Fruit fly (Drosophila melanogaster) whole organism, embryonic: ENCODE results near the gene Psn.

ENCODE experiments used
- B-H2 ChIP-seq: fragments of 200-800 bp; sonication (Bioruptor generic); optimal IDR thresholded peaks from 2 replicates; lab custom pipeline; 2018; ENCODE audit warnings: missing biosample characterization, mild to moderate bottlenecking, missing genetic modification characterization
- Bgb ChIP-seq: fragments of 200-800 bp; sonication (Bioruptor generic); IDR thresholded peaks from 2 replicates; pipeline ENCODE4 v1.3.6; 2022; ENCODE audit warnings: missing biosample characterization, missing genetic modification characterization; ENCODE audit not compliant: partially characterized antibody
- Blimp-1 ChIP-seq: fragments of 200-800 bp; sonication (Bioruptor generic); optimal IDR thresholded peaks from 3 replicates; lab custom pipeline; 2018; ENCODE audit warnings: missing biosample characterization, missing genetic modification characterization, mild to moderate bottlenecking, moderate library complexity, missing genetic modification reagents
- CG10147 ChIP-seq: fragments of 200-800 bp; sonication (Bioruptor generic); optimal IDR thresholded peaks from 2 replicates; lab custom pipeline; 2019; ENCODE audit warnings: missing biosample characterization, mild to moderate bottlenecking, missing genetic modification characterization, moderate library complexity
- CG10267 ChIP-seq: fragments of 200-800 bp; sonication (Bioruptor generic); optimal IDR thresholded peaks from 2 replicates; lab custom pipeline; 2018; ENCODE audit warnings: missing biosample characterization, mild to moderate bottlenecking, missing genetic modification characterization, moderate library complexity
- CG12155 ChIP-seq: fragments of 200-800 bp; sonication (Bioruptor generic); optimal IDR thresholded peaks from 3 replicates; lab custom pipeline; 2016; ENCODE audit warnings: missing biosample characterization, missing genetic modification characterization
- CG12391 ChIP-seq: fragments of 200-800 bp; sonication (Bioruptor generic); optimal IDR thresholded peaks from 3 replicates; lab custom pipeline; 2018; ENCODE audit warnings: missing biosample characterization, mild to moderate bottlenecking, missing genetic modification characterization, moderate library complexity
- CG12659 ChIP-seq: fragments of 200-800 bp; sonication (Bioruptor generic); optimal IDR thresholded peaks from 3 replicates; lab custom pipeline; 2017; ENCODE audit warnings: mild to moderate bottlenecking, missing biosample characterization, missing genetic modification reagents, missing genetic modification characterization
- CG13287 ChIP-seq: fragments of 200-800 bp; sonication (Bioruptor generic); IDR thresholded peaks from 2 replicates; pipeline ENCODE4 v1.3.6; 2022; ENCODE audit warnings: missing biosample characterization, missing genetic modification characterization; ENCODE audit not compliant: partially characterized antibody
- CG13624 ChIP-seq: fragments of 200-800 bp; sonication (Bioruptor generic); optimal IDR thresholded peaks from 2 replicates; lab custom pipeline; 2016; ENCODE audit warnings: missing biosample characterization, missing genetic modification characterization
- CG17328 ChIP-seq: fragments of 200-800 bp; sonication (Bioruptor generic); IDR thresholded peaks from 2 replicates; pipeline ENCODE4 v1.3.6; 2022; ENCODE audit warnings: missing biosample characterization, missing genetic modification characterization
- CG17359 ChIP-seq: fragments of 200-800 bp; sonication (Bioruptor generic); optimal IDR thresholded peaks from 3 replicates; lab custom pipeline; 2018; ENCODE audit warnings: missing biosample characterization, mild to moderate bottlenecking, missing genetic modification characterization, moderate library complexity
- CG2120 ChIP-seq: fragments of 200-800 bp; sonication (Bioruptor generic); optimal IDR thresholded peaks from 3 replicates; lab custom pipeline; 2016; ENCODE audit warnings: missing biosample characterization, missing genetic modification characterization
- CG2889 ChIP-seq: fragments of 200-800 bp; sonication (Bioruptor generic); IDR thresholded peaks from 3 replicates; pipeline ENCODE4 v1.3.6; 2022; ENCODE audit warnings: missing biosample characterization, missing genetic modification characterization
- CG30403 ChIP-seq: fragments of 200-800 bp; sonication (Bioruptor generic); optimal IDR thresholded peaks from 3 replicates; lab custom pipeline; 2016; ENCODE audit warnings: missing biosample characterization, missing genetic modification characterization
- CG7372 ChIP-seq: fragments of 200-800 bp; sonication (Bioruptor generic); IDR thresholded peaks from 2 replicates; pipeline ENCODE4 v1.3.6; 2022; ENCODE audit warnings: missing biosample characterization, missing genetic modification characterization
- CG8388 ChIP-seq: fragments of 200-800 bp; sonication (Bioruptor generic); optimal IDR thresholded peaks from 2 replicates; lab custom pipeline; 2019; ENCODE audit warnings: missing biosample characterization, mild to moderate bottlenecking, missing genetic modification characterization, moderate library complexity
- CG8478 ChIP-seq: fragments of >200 bp; optimal IDR thresholded peaks from 2 replicates; lab custom pipeline; 2018
- CG9727 ChIP-seq: fragments of 200-800 bp; sonication (Bioruptor generic); optimal IDR thresholded peaks from 3 replicates; lab custom pipeline; 2017; ENCODE audit warnings: missing biosample characterization, mild to moderate bottlenecking, missing genetic modification characterization
- CrebB ChIP-seq: fragments of 200-800 bp; sonication (Bioruptor generic); optimal IDR thresholded peaks from 3 replicates; lab custom pipeline; 2018; ENCODE audit warnings: missing biosample characterization, mild to moderate bottlenecking, missing genetic modification characterization
- Dbx ChIP-seq: fragments of 200-800 bp; sonication (Bioruptor generic); IDR thresholded peaks from 3 replicates; pipeline ENCODE4 v1.3.6; 2022; ENCODE audit warnings: missing biosample characterization, missing genetic modification characterization
- Drgx ChIP-seq: fragments of 200-800 bp; sonication (Bioruptor generic); IDR thresholded peaks from 2 replicates; pipeline ENCODE4 v1.3.6; 2022; ENCODE audit warnings: missing biosample characterization, missing genetic modification characterization
- HLH54F ChIP-seq: fragments of 200-800 bp; sonication (Bioruptor generic); optimal IDR thresholded peaks from 3 replicates; lab custom pipeline; 2016; ENCODE audit warnings: missing biosample characterization, missing genetic modification characterization
- HmgD ChIP-seq: fragments of 200-800 bp; sonication (Bioruptor generic); optimal IDR thresholded peaks from 3 replicates; lab custom pipeline; 2016; ENCODE audit warnings: missing biosample characterization, missing genetic modification characterization
- Hmx ChIP-seq: fragments of 200-800 bp; sonication (Bioruptor generic); optimal IDR thresholded peaks from 2 replicates; lab custom pipeline; 2016; ENCODE audit warnings: missing biosample characterization, missing genetic modification characterization
- Hr78 ChIP-seq, 2 experiments: fragments of 200-800 bp in 1 of 2; fragments of >200 bp in 1 of 2; sonication (Bioruptor generic) in 1 of 2; optimal IDR thresholded peaks; 2 replicates each; lab custom pipeline; 2017 to 2019; ENCODE audit warnings: missing biosample characterization in 2 of 2, missing genetic modification characterization in 2 of 2, mild to moderate bottlenecking in 1 of 2, moderate library complexity in 1 of 2
- Kr ChIP-seq: fragments of 200-800 bp; sonication (Bioruptor generic); optimal IDR thresholded peaks from 2 replicates; lab custom pipeline; 2017; ENCODE audit warnings: missing biosample characterization, mild to moderate bottlenecking, missing genetic modification characterization
- Mad ChIP-seq: fragments of 200-800 bp; sonication (Bioruptor generic); optimal IDR thresholded peaks from 2 replicates; lab custom pipeline; 2016; ENCODE audit warnings: missing biosample characterization, missing genetic modification characterization
- Max ChIP-seq: fragments of 200-800 bp; sonication (Bioruptor generic); optimal IDR thresholded peaks from 2 replicates; lab custom pipeline; 2016; ENCODE audit warnings: missing biosample characterization, mild to moderate bottlenecking, missing genetic modification characterization
- Meics ChIP-seq: fragments of 200-800 bp; sonication (Bioruptor generic); optimal IDR thresholded peaks from 2 replicates; lab custom pipeline; 2017; ENCODE audit warnings: missing biosample characterization, mild to moderate bottlenecking, missing genetic modification characterization
- Poxn ChIP-seq: fragments of 200-800 bp; sonication (Bioruptor generic); IDR thresholded peaks from 2 replicates; pipeline ENCODE4 v1.3.6; 2022; ENCODE audit warnings: missing biosample characterization, missing genetic modification characterization
- Six4 ChIP-seq: fragments of 200-800 bp; sonication (Bioruptor generic); optimal IDR thresholded peaks from 2 replicates; lab custom pipeline; 2016; ENCODE audit warnings: missing biosample characterization, missing genetic modification characterization
- Tbp ChIP-seq: fragments of >200 bp; optimal IDR thresholded peaks from 2 replicates; lab custom pipeline; 2018; ENCODE audit warnings: missing biosample characterization, missing genetic modification characterization
- al ChIP-seq: fragments of 200-800 bp; sonication (Bioruptor generic); IDR thresholded peaks from 2 replicates; pipeline ENCODE4 v1.3.6; 2022; ENCODE audit warnings: missing biosample characterization, missing genetic modification characterization
- amos ChIP-seq: fragments of 200-800 bp; sonication (Bioruptor generic); IDR thresholded peaks from 2 replicates; pipeline ENCODE4 v1.3.6; 2022; ENCODE audit warnings: missing biosample characterization, missing genetic modification characterization; ENCODE audit not compliant: partially characterized antibody
- cato ChIP-seq: fragments of 200-800 bp; sonication (Bioruptor generic); optimal IDR thresholded peaks from 2 replicates; lab custom pipeline; 2016; ENCODE audit warnings: missing biosample characterization, missing genetic modification characterization, borderline replicate concordance
- cg ChIP-seq: fragments of 200-800 bp; sonication (Bioruptor generic); optimal IDR thresholded peaks from 3 replicates; lab custom pipeline; 2019; ENCODE audit warnings: missing biosample characterization, mild to moderate bottlenecking, missing genetic modification characterization, moderate library complexity
- ci ChIP-seq: fragments of 200-800 bp; sonication (Bioruptor generic); IDR thresholded peaks from 3 replicates; pipeline ENCODE4 v1.3.6; 2022; ENCODE audit warnings: missing biosample characterization, missing genetic modification characterization
- en ChIP-seq: fragments of 200-800 bp; sonication (Bioruptor generic); optimal IDR thresholded peaks from 2 replicates; lab custom pipeline; 2016; ENCODE audit warnings: missing biosample characterization, missing genetic modification characterization
- hth ChIP-seq: fragments of >200 bp; optimal IDR thresholded peaks from 2 replicates; lab custom pipeline; 2017; ENCODE audit warnings: inconsistent platforms
- lilli ChIP-seq: fragments of 200-800 bp; sonication (Bioruptor generic); optimal IDR thresholded peaks from 3 replicates; lab custom pipeline; 2016; ENCODE audit warnings: missing biosample characterization, missing genetic modification characterization
- lmd ChIP-seq: fragments of 200-800 bp; sonication (Bioruptor generic); IDR thresholded peaks from 2 replicates; pipeline ENCODE4 v1.3.6; 2022; ENCODE audit warnings: missing biosample characterization, missing genetic modification characterization
- pb ChIP-seq: fragments of 200-800 bp; sonication (Bioruptor generic); optimal IDR thresholded peaks from 3 replicates; lab custom pipeline; 2016; ENCODE audit warnings: missing biosample characterization, missing genetic modification characterization
- peb ChIP-seq: fragments of 200-800 bp; sonication (Bioruptor generic); IDR thresholded peaks from 2 replicates; pipeline ENCODE4 v1.3.6; 2022; ENCODE audit warnings: missing biosample characterization, missing genetic modification characterization
- pzg ChIP-seq: fragments of 200-800 bp; sonication (Bioruptor generic); optimal IDR thresholded peaks from 3 replicates; lab custom pipeline; 2018; ENCODE audit warnings: missing biosample characterization, mild to moderate bottlenecking, missing genetic modification characterization, moderate library complexity
- ranshi ChIP-seq: fragments of 200-800 bp; sonication (Bioruptor generic); IDR thresholded peaks from 2 replicates; pipeline ENCODE4 v1.3.6; 2022; ENCODE audit warnings: missing biosample characterization, missing genetic modification characterization
- sc ChIP-seq, 3 experiments: fragments of >200 bp in 2 of 3; fragments of 200-800 bp in 1 of 3; sonication (Bioruptor generic) in 1 of 3; optimal IDR thresholded peaks; 2 replicates in 2 of 3; 3 replicates in 1 of 3; lab custom pipeline; 2017; ENCODE audit warnings: mild to moderate bottlenecking in 1 of 3, missing biosample characterization in 1 of 3, missing genetic modification characterization in 1 of 3, missing genetic modification reagents in 1 of 3
- slou ChIP-seq: fragments of 200-800 bp; sonication (Bioruptor generic); optimal IDR thresholded peaks from 3 replicates; lab custom pipeline; 2016; ENCODE audit warnings: missing biosample characterization, missing genetic modification characterization
- sr ChIP-seq: fragments of 200-800 bp; sonication (Bioruptor generic); IDR thresholded peaks from 3 replicates; pipeline ENCODE4 v1.3.6; 2022; ENCODE audit warnings: missing biosample characterization, missing genetic modification characterization
- tgo ChIP-seq: fragments of 200-800 bp; sonication (Bioruptor generic); IDR thresholded peaks from 3 replicates; pipeline ENCODE4 v1.3.6; 2022; ENCODE audit warnings: missing biosample characterization, missing genetic modification characterization
- tio ChIP-seq: fragments of 200-800 bp; sonication (Bioruptor generic); optimal IDR thresholded peaks from 2 replicates; lab custom pipeline; 2017; ENCODE audit warnings: missing biosample characterization, missing genetic modification characterization, inconsistent platforms
- unpg ChIP-seq: fragments of 200-800 bp; sonication (Bioruptor generic); optimal IDR thresholded peaks from 3 replicates; lab custom pipeline; 2018; ENCODE audit warnings: missing biosample characterization, mild to moderate bottlenecking, missing genetic modification characterization, moderate library complexity

The Psn gene

dm6 chr3L:20410780-20411179 is 21.5 kb upstream of the Psn start (continued):
- no peak for TF ChIP-seq sr
- TF ChIP-seq CG9727 (GFP tag; lab: Kevin White, UChicago), result no peak
- TF ChIP-seq CG7372, result no peak
- no peak for TF ChIP-seq Bgb (GFP tag; lab: Robert Waterston, UW)
- no peak for TF ChIP-seq CG10267 (tag; lab: Kevin White, UChicago)
- TF ChIP-seq CG8388 (GFP tag; lab: Kevin White, UChicago), result no peak
- no peak for TF ChIP-seq CrebB (tag; lab: Kevin White, UChicago)
- no peak for TF ChIP-seq hth (lab: Kevin White, UChicago)
- no peak for TF ChIP-seq Hmx (GFP tag; lab: Kevin White, UChicago)
- TF ChIP-seq B-H2 (GFP tag; lab: Kevin White, UChicago), result peak; percentile 24
- no peak for TF ChIP-seq amos (GFP tag; lab: Robert Waterston, UW)
- no peak for TF ChIP-seq Six4 (GFP tag; lab: Kevin White, UChicago)
- no peak for TF ChIP-seq en (GFP tag; lab: Kevin White, UChicago)
- TF ChIP-seq Mad (GFP tag; lab: Kevin White, UChicago), result no peak
- no peak for TF ChIP-seq Drgx (GFP tag; lab: Robert Waterston, UW)
- TF ChIP-seq CG17328 (GFP tag; lab: Robert Waterston, UW), result no peak
- no peak for TF ChIP-seq peb (GFP tag; lab: Robert Waterston, UW)
- no peak for TF ChIP-seq Dbx
- TF ChIP-seq cg, result peak; percentile 60
- TF ChIP-seq CG12659 (GFP tag; lab: Kevin White, UChicago), result peak; percentile 8
- no peak for TF ChIP-seq sc (optimal IDR thresholded peaks at IDR 0.05; lab: Kevin White, UChicago)
- TF ChIP-seq sc (GFP tag; optimal IDR thresholded peaks at IDR 0.05; lab: Kevin White, UChicago), result no peak
- TF ChIP-seq CG13624, result no peak
- TF ChIP-seq CG2889 (GFP tag; lab: Robert Waterston, UW), result no peak
- TF ChIP-seq Poxn (GFP tag; lab: Robert Waterston, UW), result no peak
- no peak for TF ChIP-seq Tbp (GFP tag; lab: Kevin White, UChicago)
- TF ChIP-seq CG10147 (GFP tag; lab: Kevin White, UChicago), result no peak
- TF ChIP-seq slou (GFP tag; lab: Kevin White, UChicago), result no peak
- TF ChIP-seq lmd, result no peak
- no peak for TF ChIP-seq ranshi (GFP tag; lab: Robert Waterston, UW)
- peak; percentile 7; the same call in 1 of the 3 replicates for TF ChIP-seq ci
- TF ChIP-seq CG17359 (tag; lab: Kevin White, UChicago), result peak; percentile 16
- no peak for TF ChIP-seq CG13287
- TF ChIP-seq CG2120 (GFP tag; lab: Kevin White, UChicago), result no peak
- TF ChIP-seq unpg (GFP tag; lab: Kevin White, UChicago), result peak; percentile 42
- no peak for TF ChIP-seq Max (GFP tag; lab: Kevin White, UChicago)
- no peak for TF ChIP-seq pb (GFP tag; lab: Kevin White, UChicago)
- no peak for TF ChIP-seq Hr78 (GFP tag; optimal IDR thresholded peaks at IDR 0.05; lab: Kevin White, UChicago)
- no peak for TF ChIP-seq tio (GFP tag; lab: Kevin White, UChicago)
- no peak for TF ChIP-seq CG12155 (GFP tag; lab: Kevin White, UChicago)
- TF ChIP-seq Kr (GFP tag; lab: Kevin White, UChicago), result no peak
- TF ChIP-seq CG30403, result no peak
- TF ChIP-seq HLH54F (GFP tag; lab: Kevin White, UChicago), result no peak
- TF ChIP-seq HmgD (GFP tag; lab: Kevin White, UChicago), result no peak
- peak; percentile 4 for TF ChIP-seq CG12391 (tag; lab: Kevin White, UChicago)
- TF ChIP-seq al (GFP tag; lab: Robert Waterston, UW), result no peak
- peak; percentile 8 for TF ChIP-seq Meics (GFP tag; lab: Kevin White, UChicago)
- TF ChIP-seq CG8478, result no peak
- TF ChIP-seq tgo (GFP tag; lab: Robert Waterston, UW), result no peak
- TF ChIP-seq Blimp-1 (GFP tag; lab: Kevin White, UChicago), result no peak
- TF ChIP-seq cato (GFP tag; lab: Kevin White, UChicago), result no peak
- no peak for TF ChIP-seq lilli (GFP tag; lab: Kevin White, UChicago)
- TF ChIP-seq pzg (GFP tag; lab: Kevin White, UChicago), result no peak
